Fruit fly (Drosophila melanogaster): ENCODE measurements around the gene noi.
A peak's percentile ranks its signal among the peaks of the same experiment; 100 is the strongest.

noi gene

dm6 chr3R:5601044-5601523 lies 9.8 kb upstream of the noi start, which contains the start of the genes kra and SecS (continued):
- TF ChIP-seq CG5953 (GFP tag; IDR thresholded peaks at IDR 0.05) (no peak), CG3995 (GFP tag; optimal IDR thresholded peaks at IDR 0.05) (peak; percentile 43), her (GFP tag; optimal IDR thresholded peaks at IDR 0.05) (no peak), tll (GFP tag; optimal IDR thresholded peaks at IDR 0.05) (peak; percentile 43 to 92), Hey (tag; optimal IDR thresholded peaks at IDR 0.05) (no peak), lbe (GFP tag; optimal IDR thresholded peaks at IDR 0.05) (peak; percentile 47), kay (GFP tag; optimal IDR thresholded peaks at IDR 0.05) (no peak), CG17361 (GFP tag; IDR thresholded peaks at IDR 0.05) (no peak), dysf (GFP tag; IDR thresholded peaks at IDR 0.05) (no peak), Nf-YA (GFP tag; IDR thresholded peaks at IDR 0.05) (no peak), CG10147 (GFP tag; optimal IDR thresholded peaks at IDR 0.05) (peak; percentile 54), CG4730 (GFP tag; IDR thresholded peaks at IDR 0.05) (no peak), az2 (GFP tag; optimal IDR thresholded peaks at IDR 0.05) (peak; percentile 66), D19B (GFP tag; optimal IDR thresholded peaks at IDR 0.05) (peak; percentile 4), CG12104 (GFP tag; optimal IDR thresholded peaks at IDR 0.05) (peak; percentile 75), CG15269 (tag; optimal IDR thresholded peaks at IDR 0.05) (peak; percentile 54), CG3838 (GFP tag; optimal IDR thresholded peaks at IDR 0.05) (no peak), trem (tag; optimal IDR thresholded peaks at IDR 0.05) (peak; percentile 85), crp (GFP tag; optimal IDR thresholded peaks at IDR 0.05) (peak in 1 of 2 experiments; percentile 17), Oaz (GFP tag; IDR thresholded peaks at IDR 0.05) (no peak), CG32767 (GFP tag; IDR thresholded peaks at IDR 0.05) (no peak), BEAF-32 (GFP tag; optimal IDR thresholded peaks at IDR 0.05) (peak; percentile 59), Abd-B (GFP tag; optimal IDR thresholded peaks at IDR 0.05) (no peak), tap (tag; optimal IDR thresholded peaks at IDR 0.05) (no peak), yki (optimal IDR thresholded peaks at IDR 0.05) (no peak), Doc2 (GFP tag; IDR thresholded peaks at IDR 0.05) (no peak), Aef1 (GFP tag; IDR thresholded peaks at IDR 0.05) (no peak), CG1603 (tag; optimal IDR thresholded peaks at IDR 0.05) (peak; percentile 86), CG4707 (GFP tag; optimal IDR thresholded peaks at IDR 0.05) (no peak), Lim3 (GFP tag; IDR thresholded peaks at IDR 0.05) (no peak), tx (GFP tag; optimal IDR thresholded peaks at IDR 0.05) (peak; percentile 20), CG2199 (GFP tag; IDR thresholded peaks at IDR 0.05) (no peak), tgo (GFP tag; IDR thresholded peaks at IDR 0.05) (no peak), lab (GFP tag; optimal IDR thresholded peaks at IDR 0.05) (peak; percentile 52), tin (GFP tag; optimal IDR thresholded peaks at IDR 0.05) (peak; percentile 65), Blimp-1 (GFP tag; optimal IDR thresholded peaks at IDR 0.05) (peak; percentile 71), dimm (GFP tag; IDR thresholded peaks at IDR 0.05) (no peak), Pdp1 (GFP tag; optimal IDR thresholded peaks at IDR 0.05) (peak; percentile 13 to 51), CG5245 (GFP tag; optimal IDR thresholded peaks at IDR 0.05) (peak; percentile 49), nau (GFP tag; optimal IDR thresholded peaks at IDR 0.05) (no peak), repo (GFP tag; optimal IDR thresholded peaks at IDR 0.05) (no peak), CG30020 (tag; optimal IDR thresholded peaks at IDR 0.05) (peak; percentile 60), HmgZ (tag; optimal IDR thresholded peaks at IDR 0.05) (peak; percentile 63), CG17568 (GFP tag; optimal IDR thresholded peaks at IDR 0.05) (no peak), CG12071 (GFP tag; optimal IDR thresholded peaks at IDR 0.05) (peak; percentile 27), Sin3A (optimal IDR thresholded peaks at IDR 0.05) (peak; percentile 84), salm (tag; optimal IDR thresholded peaks at IDR 0.05) (no peak), CG4360 (GFP tag; IDR thresholded peaks at IDR 0.05) (no peak), CG18476 (GFP tag; optimal IDR thresholded peaks at IDR 0.05) (peak; percentile 52), CG12219 (GFP tag; optimal IDR thresholded peaks at IDR 0.05) (no peak), CG4424 (GFP tag; optimal IDR thresholded peaks at IDR 0.05) (peak; percentile 71), crc (GFP tag; optimal IDR thresholded peaks at IDR 0.05) (no peak)

Measured in whole organism, embryonic.